Worm (Caenorhabditis elegans) whole organism, late embryonic: ENCODE data around the gene srv-29.

ENCODE experiments used
- C08G9.2 ChIP-seq: sonication (generic microtip); optimal IDR thresholded peaks from 2 replicates; lab custom pipeline; 2016; ENCODE audit warnings: mild to moderate bottlenecking, missing genetic modification characterization, moderate library complexity, missing compliant biosample characterization
- C38D4.7 ChIP-seq: fragments of 200-800 bp; sonication (Bioruptor generic); optimal IDR thresholded peaks from 2 replicates; lab custom pipeline; 2018; ENCODE audit warnings: mild to moderate bottlenecking, missing genetic modification characterization, moderate library complexity, missing compliant biosample characterization
- K09A11.1 ChIP-seq: sonication (generic microtip); optimal IDR thresholded peaks from 2 replicates; lab custom pipeline; 2017; ENCODE audit warnings: antibody characterized with exemption, mild to moderate bottlenecking, missing genetic modification characterization, missing compliant biosample characterization; ENCODE audit not compliant: insufficient read depth
- ahr-1 ChIP-seq: sonication (generic microtip); optimal IDR thresholded peaks from 2 replicates; lab custom pipeline; 2016; ENCODE audit warnings: missing genetic modification characterization, missing compliant biosample characterization
- ceh-19 ChIP-seq: fragments of 200-800 bp; sonication (Bioruptor generic); optimal IDR thresholded peaks from 2 replicates; lab custom pipeline; 2018; ENCODE audit warnings: mild to moderate bottlenecking, missing genetic modification characterization, missing compliant biosample characterization
- ceh-45 ChIP-seq: fragments of 200-800 bp; sonication (Bioruptor generic); IDR thresholded peaks from 2 replicates; pipeline ENCODE4 v1.3.6; 2022; ENCODE audit warnings: missing genetic modification reagents, missing genetic modification characterization, missing compliant biosample characterization
- ceh-6 ChIP-seq: fragments of 200-800 bp; sonication (Bioruptor generic); optimal IDR thresholded peaks from 2 replicates; lab custom pipeline; 2018; ENCODE audit warnings: mild to moderate bottlenecking, missing genetic modification characterization, missing compliant biosample characterization
- che-1 ChIP-seq: sonication (generic microtip); optimal IDR thresholded peaks from 2 replicates; lab custom pipeline; 2016; ENCODE audit warnings: mild to moderate bottlenecking, missing genetic modification characterization, missing compliant biosample characterization
- dve-1 ChIP-seq: sonication (generic microtip); optimal IDR thresholded peaks from 2 replicates; lab custom pipeline; 2017; ENCODE audit warnings: antibody characterized with exemption, mild to moderate bottlenecking, missing genetic modification characterization, missing compliant biosample characterization
- elt-4 ChIP-seq: sonication (generic microtip); optimal IDR thresholded peaks from 2 replicates; lab custom pipeline; 2016; ENCODE audit warnings: missing genetic modification characterization, missing compliant biosample characterization
- ets-4 ChIP-seq: sonication (generic microtip); optimal IDR thresholded peaks from 2 replicates; lab custom pipeline; 2016; ENCODE audit warnings: missing genetic modification characterization, missing compliant biosample characterization
- fkh-10 ChIP-seq: fragments of 150-350 bp; optimal IDR thresholded peaks from 2 replicates; lab custom pipeline; 2014; ENCODE audit warnings: missing biosample characterization, missing genetic modification reagents, missing genetic modification characterization
- hlh-13 ChIP-seq: fragments of 200-800 bp; sonication (Bioruptor generic); optimal IDR thresholded peaks from 2 replicates; lab custom pipeline; 2018; ENCODE audit warnings: mild to moderate bottlenecking, missing genetic modification characterization, missing compliant biosample characterization
- hlh-15 ChIP-seq: sonication (generic microtip); optimal IDR thresholded peaks from 2 replicates; lab custom pipeline; 2016; ENCODE audit warnings: missing genetic modification characterization, missing compliant biosample characterization
- hlh-30 ChIP-seq: sonication (generic microtip); optimal IDR thresholded peaks from 2 replicates; lab custom pipeline; 2017; ENCODE audit warnings: antibody characterized with exemption, missing genetic modification characterization, missing compliant biosample characterization; ENCODE audit not compliant: insufficient read depth
- hlh-6 ChIP-seq: sonication (generic microtip); optimal IDR thresholded peaks from 2 replicates; lab custom pipeline; 2016; ENCODE audit warnings: missing genotype, missing genetic modification characterization, missing compliant biosample characterization
- hlh-8 ChIP-seq: sonication (generic microtip); optimal IDR thresholded peaks from 2 replicates; lab custom pipeline; 2016; ENCODE audit warnings: missing genotype, missing genetic modification characterization, missing compliant biosample characterization
- lin-11 ChIP-seq: fragments of 200-800 bp; sonication (Bioruptor generic); optimal IDR thresholded peaks from 2 replicates; lab custom pipeline; 2018; ENCODE audit warnings: mild to moderate bottlenecking, missing genetic modification characterization, missing compliant biosample characterization
- madf-2 ChIP-seq: sonication (generic microtip); optimal IDR thresholded peaks from 2 replicates; lab custom pipeline; 2017; ENCODE audit warnings: missing genetic modification characterization, missing compliant biosample characterization
- mec-3 ChIP-seq: sonication (generic microtip); optimal IDR thresholded peaks from 2 replicates; lab custom pipeline; 2016; ENCODE audit warnings: borderline replicate concordance, missing genetic modification characterization, missing compliant biosample characterization
- nfya-1 ChIP-seq: sonication (generic microtip); optimal IDR thresholded peaks from 2 replicates; lab custom pipeline; 2017; ENCODE audit warnings: missing genetic modification characterization, mild to moderate bottlenecking, missing compliant biosample characterization, antibody characterized with exemption, moderate library complexity
- odd-2 ChIP-seq: sonication (generic microtip); optimal IDR thresholded peaks from 2 replicates; lab custom pipeline; 2017; ENCODE audit warnings: antibody characterized with exemption, mild to moderate bottlenecking, missing genetic modification characterization, missing compliant biosample characterization
- pag-3 ChIP-seq: sonication (generic microtip); optimal IDR thresholded peaks from 2 replicates; lab custom pipeline; 2016; ENCODE audit warnings: missing compliant biosample characterization, missing genetic modification characterization, borderline replicate concordance
- pat-9 ChIP-seq: fragments of 200-800 bp; sonication (Bioruptor generic); optimal IDR thresholded peaks from 2 replicates; lab custom pipeline; 2018; ENCODE audit warnings: mild to moderate bottlenecking, missing genetic modification characterization, moderate library complexity, missing compliant biosample characterization
- pax-1 ChIP-seq: fragments of 150-350 bp; optimal IDR thresholded peaks from 2 replicates; lab custom pipeline; 2014; ENCODE audit warnings: missing biosample characterization, missing genetic modification characterization
- pha-4 ChIP-seq: fragments of 150-350 bp; optimal IDR thresholded peaks from 2 replicates; lab custom pipeline; 2018; ENCODE audit warnings: missing biosample characterization, missing genetic modification reagents, missing genetic modification characterization
- pros-1 ChIP-seq: fragments of 150-350 bp; optimal IDR thresholded peaks from 2 replicates; lab custom pipeline; 2014; ENCODE audit warnings: missing biosample characterization, missing genetic modification reagents, missing genetic modification characterization
- ref-2 ChIP-seq: sonication (generic microtip); optimal IDR thresholded peaks from 2 replicates; lab custom pipeline; 2016; ENCODE audit warnings: missing genetic modification characterization, missing compliant biosample characterization
- sdc-2 ChIP-seq: sonication (generic microtip); optimal IDR thresholded peaks from 2 replicates; lab custom pipeline; 2016; ENCODE audit warnings: missing genotype, missing genetic modification characterization, missing compliant biosample characterization
- sox-2 ChIP-seq: fragments of 200-800 bp; sonication (Bioruptor generic); IDR thresholded peaks from 2 replicates; pipeline ENCODE4 v1.3.6; 2022; ENCODE audit warnings: missing genetic modification reagents, missing genetic modification characterization, missing compliant biosample characterization
- tbx-7 ChIP-seq: sonication (generic microtip); optimal IDR thresholded peaks from 2 replicates; lab custom pipeline; 2016; ENCODE audit warnings: missing genotype, missing genetic modification characterization, missing compliant biosample characterization
- ttx-3 ChIP-seq: sonication (generic microtip); optimal IDR thresholded peaks from 2 replicates; lab custom pipeline; 2016; ENCODE audit warnings: missing genetic modification reagents, missing genetic modification characterization, missing compliant biosample characterization
- unc-3 ChIP-seq, 2 experiments: fragments of 200-800 bp in 1 of 2; sonication (Bioruptor generic) in 1 of 2; sonication (generic microtip) in 1 of 2; conservative IDR thresholded peaks in 1 of 2; optimal IDR thresholded peaks in 1 of 2; 2 replicates each; pipeline versions ENCODE4 v1.3.6 to Lab custom; 2016 to 2022; ENCODE audit warnings: missing compliant biosample characterization in 2 of 2, missing genetic modification characterization in 2 of 2, missing genetic modification reagents in 1 of 2
- zip-5 ChIP-seq: sonication (generic microtip); optimal IDR thresholded peaks from 2 replicates; lab custom pipeline; 2016; ENCODE audit warnings: missing genetic modification characterization, missing compliant biosample characterization

srv-29 gene

DNA sequence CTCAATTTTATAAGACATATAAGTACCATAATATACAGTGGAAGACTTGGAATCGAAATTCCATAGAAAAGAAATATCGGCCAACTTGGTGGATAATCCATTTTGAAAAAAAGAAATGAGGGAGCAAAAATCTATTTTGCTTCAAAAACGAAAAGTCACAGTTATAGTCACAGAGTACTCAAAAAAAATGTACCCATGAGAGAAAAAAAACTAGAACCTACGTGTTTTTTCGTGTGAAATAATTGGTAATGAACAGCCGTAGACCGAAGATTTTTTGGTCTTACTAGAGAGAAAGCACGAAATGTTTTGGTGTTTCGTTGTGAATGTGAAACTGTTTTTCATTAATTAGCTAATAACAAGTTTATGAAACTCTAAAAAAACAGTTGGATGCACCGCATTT is 2.9 kb upstream of the srv-29 start, which contains the start of gene srv-30:
Gene srv-30 (minus strand): TSS at position 101 of the 400 bp plus-strand sequence.
- no peak for TF ChIP-seq ceh-6 (GFP tag; lab: Kevin White, UChicago)
- no peak for TF ChIP-seq nfya-1 (tag; lab: Kevin White, UChicago)

DNA sequence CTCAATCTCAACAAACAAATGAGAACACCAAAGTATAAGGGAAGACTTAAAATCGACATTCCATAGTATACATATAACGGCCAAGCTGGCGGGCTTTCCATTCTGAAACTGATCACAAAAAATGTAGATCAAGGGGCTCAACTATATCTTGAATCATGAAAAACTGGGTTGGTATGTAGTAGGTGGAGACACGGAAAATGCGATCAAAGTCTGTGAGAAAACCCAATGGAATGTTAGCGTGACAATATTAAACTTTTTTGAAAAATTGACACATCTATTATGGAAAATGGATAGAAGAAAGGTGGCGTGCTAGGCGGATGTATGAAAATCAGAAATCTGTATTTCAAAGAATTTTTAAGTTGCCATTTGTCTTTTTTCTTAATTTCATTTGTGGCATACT is 3.2 kb downstream of the srv-29 start, which contains the start of gene srv-28:
Gene srv-28 (minus strand): TSS at position 101 of the 400 bp plus-strand sequence.
- TF ChIP-seq hlh-15 (tag; lab: Kevin White, UChicago) (no peak), ahr-1 (tag; lab: Kevin White, UChicago) (no peak), sdc-2 (tag; lab: Kevin White, UChicago) (no peak), mec-3 (no peak), hlh-8 (tag; lab: Kevin White, UChicago) (no peak), che-1 (tag; lab: Kevin White, UChicago) (no peak), ceh-45 (GFP tag; lab: Robert Waterston, UW) (no peak), C38D4.7 (no peak), hlh-6 (tag; lab: Kevin White, UChicago) (no peak), pag-3 (tag; lab: Kevin White, UChicago) (no peak), hlh-30 (tag; lab: Kevin White, UChicago) (no peak), pha-4 (tag; lab: Kevin White, UChicago) (no peak), ets-4 (tag; lab: Kevin White, UChicago) (no peak), madf-2 (tag; lab: Kevin White, UChicago) (no peak), ttx-3 (tag; lab: Kevin White, UChicago) (no peak), K09A11.1 (tag; lab: Kevin White, UChicago) (no peak), hlh-13 (GFP tag; lab: Kevin White, UChicago) (no peak), pat-9 (no peak), sox-2 (GFP tag; lab: Robert Waterston, UW) (no peak)
- TF ChIP-seq, all 69 proteins: peak for 0

DNA sequence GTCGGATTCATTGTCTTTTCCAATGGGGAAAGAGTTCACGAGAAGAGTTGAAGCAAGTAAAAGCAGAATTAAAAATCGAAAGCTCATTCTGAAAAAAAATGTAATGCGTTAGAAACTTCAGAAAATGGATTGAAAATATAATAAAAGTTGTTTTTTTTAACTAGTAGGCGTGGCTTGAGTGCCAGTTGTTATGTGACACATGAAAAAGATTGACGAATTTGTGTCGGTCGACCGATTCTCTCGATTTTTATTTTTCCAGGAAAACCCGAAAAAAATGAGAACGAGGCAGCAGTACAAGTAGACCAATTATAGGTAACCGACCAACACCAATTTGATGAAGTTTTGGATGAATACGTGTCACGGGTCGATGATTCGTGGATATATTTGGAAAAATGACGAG is 6.7 kb downstream of the srv-29 start, which contains the start of gene nlp-16:
Gene nlp-16 (minus strand): TSS at position 101 of the 400 bp plus-strand sequence.
- no peak for TF ChIP-seq K09A11.1 (tag; lab: Kevin White, UChicago)

DNA sequence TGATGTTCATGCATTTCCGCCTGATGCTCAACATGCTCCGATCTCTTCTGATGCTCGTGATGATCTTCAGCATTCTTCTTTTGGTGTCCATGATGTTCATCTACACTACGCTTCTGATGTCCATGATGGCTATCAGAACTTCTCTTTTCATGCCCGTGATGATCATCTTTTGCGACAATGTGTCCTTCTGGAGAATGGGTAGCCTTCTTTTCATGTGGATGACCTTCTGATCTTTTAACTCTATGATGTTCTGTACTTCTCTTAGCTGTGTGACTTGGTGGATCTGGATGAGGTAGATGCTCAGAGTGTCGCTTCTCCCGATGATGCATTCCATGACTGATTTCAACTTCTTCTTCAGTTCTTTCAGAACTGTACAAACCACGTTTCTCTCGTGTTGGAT is 7.4 kb downstream of the srv-29 start:
- TF ChIP-seq unc-3 (GFP tag; conservative IDR thresholded peaks at IDR 0.05; lab: Robert Waterston, UW) (no peak), unc-3 (tag; optimal IDR thresholded peaks at IDR 0.05; lab: Kevin White, UChicago) (no peak), ceh-6 (GFP tag; lab: Kevin White, UChicago) (no peak), hlh-30 (tag; lab: Kevin White, UChicago) (no peak), pros-1 (tag; lab: Kevin White, UChicago) (no peak), madf-2 (tag; lab: Kevin White, UChicago) (no peak), tbx-7 (tag; lab: Kevin White, UChicago) (no peak), che-1 (tag; lab: Kevin White, UChicago) (no peak), zip-5 (tag; lab: Kevin White, UChicago) (no peak), dve-1 (tag; lab: Kevin White, UChicago) (no peak), odd-2 (tag; lab: Kevin White, UChicago) (no peak)

DNA sequence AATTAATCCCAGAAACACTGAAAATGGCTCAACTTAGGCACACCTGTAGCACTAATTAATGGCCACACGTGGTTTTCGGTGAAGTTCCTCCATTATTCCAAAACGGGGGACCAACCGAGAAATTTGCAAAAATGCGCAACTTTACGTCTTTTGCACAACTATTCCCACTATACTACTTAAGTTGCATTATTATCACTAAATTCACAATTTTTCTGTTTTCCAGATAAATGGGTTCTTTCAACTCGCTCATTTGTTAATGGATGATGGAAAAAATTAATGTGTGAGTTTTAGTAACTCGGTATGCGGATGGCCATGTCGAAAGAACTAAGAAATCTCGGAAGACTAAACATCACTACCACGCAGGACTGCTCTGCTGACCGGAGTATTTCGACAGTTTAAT is 11.8 kb downstream of the srv-29 start, which contains the start of gene T13A10.64:
Gene T13A10.64 (plus strand): TSS at position 301 of the 400 bp plus-strand sequence.
- no peak for TF ChIP-seq pax-1
- TF ChIP-seq C08G9.2 (tag; lab: Kevin White, UChicago): no peak
- no peak for TF ChIP-seq elt-4
- TF ChIP-seq zip-5 (tag; lab: Kevin White, UChicago): no peak
- no peak for TF ChIP-seq ceh-19 (GFP tag; lab: Kevin White, UChicago)
- no peak for TF ChIP-seq dve-1 (tag; lab: Kevin White, UChicago)
- no peak for TF ChIP-seq C38D4.7
- no peak for TF ChIP-seq ref-2 (tag; lab: Kevin White, UChicago)
- no peak for TF ChIP-seq lin-11 (tag; lab: Kevin White, UChicago)
- TF ChIP-seq fkh-10 (GFP tag; lab: Kevin White, UChicago): no peak
